Worm (Caenorhabditis elegans) whole organism, L4 larva: Measurements from ENCODE around the gene rgs-7.

Experiments
- D1046.2 ChIP-seq: fragments of 200-800 bp; sonication (Bioruptor generic); IDR thresholded peaks from 2 replicates; pipeline ENCODE4 v1.3.6; 2022; ENCODE audit warnings: missing genetic modification characterization, missing compliant biosample characterization
- F10B5.3 ChIP-seq: sonication (generic microtip); optimal IDR thresholded peaks from 2 replicates; lab custom pipeline; 2016; ENCODE audit warnings: mild to moderate bottlenecking, missing genetic modification characterization, missing compliant biosample characterization
- F49E8.2 ChIP-seq: sonication (generic microtip); optimal IDR thresholded peaks from 2 replicates; lab custom pipeline; 2016; ENCODE audit warnings: missing compliant biosample characterization, mild to moderate bottlenecking, missing genetic modification characterization, borderline replicate concordance
- Y105C5A.15 ChIP-seq: fragments of 200-800 bp; sonication (Bioruptor generic); IDR thresholded peaks from 2 replicates; pipeline ENCODE4 v1.3.6; 2022; ENCODE audit warnings: missing genetic modification characterization, missing compliant biosample characterization
- ZK337.2 ChIP-seq: fragments of 200-800 bp; sonication (Bioruptor generic); IDR thresholded peaks from 2 replicates; pipeline ENCODE4 v1.3.6; 2022; ENCODE audit warnings: missing genetic modification reagents, missing genetic modification characterization, missing compliant biosample characterization
- aha-1 ChIP-seq: fragments of 150-350 bp; peaks from one replicate; lab custom pipeline; 2014; ENCODE audit warnings: missing biosample characterization, missing genetic modification characterization
- ama-1 ChIP-seq: fragments of 150-350 bp; optimal IDR thresholded peaks from 2 replicates; lab custom pipeline; 2014; ENCODE audit warnings: inconsistent platforms, mixed read lengths
- ceh-44 ChIP-seq: fragments of 200-800 bp; sonication (Bioruptor generic); IDR thresholded peaks from 2 replicates; pipeline ENCODE4 v1.3.6; 2022; ENCODE audit warnings: missing genetic modification reagents, missing genetic modification characterization, missing compliant biosample characterization
- ceh-82 ChIP-seq: sonication (generic microtip); optimal IDR thresholded peaks from 2 replicates; lab custom pipeline; 2017; ENCODE audit warnings: missing biosample characterization, missing genetic modification characterization
- daf-16 ChIP-seq, 3 experiments: sonication (generic microtip); optimal IDR thresholded peaks; 2 replicates each; lab custom pipeline; 2016 to 2017; ENCODE audit warnings: missing genetic modification characterization in 3 of 3, missing genetic modification reagents in 3 of 3, mild to moderate bottlenecking in 2 of 3, missing compliant biosample characterization in 2 of 3, missing biosample characterization in 1 of 3, moderate library complexity in 1 of 3
- daf-19 ChIP-seq: fragments of 200-800 bp; sonication (Bioruptor generic); conservative IDR thresholded peaks from 2 replicates; pipeline ENCODE4 v1.3.6; 2022; ENCODE audit warnings: missing genetic modification characterization, missing compliant biosample characterization
- dmd-6 ChIP-seq: fragments of 200-800 bp; sonication (Bioruptor generic); IDR thresholded peaks from 2 replicates; pipeline ENCODE4 v1.3.6; 2022; ENCODE audit warnings: missing genetic modification reagents, missing genetic modification characterization, missing compliant biosample characterization
- dpl-1 ChIP-seq: fragments of 150-350 bp; optimal IDR thresholded peaks from 2 replicates; lab custom pipeline; 2014; ENCODE audit warnings: missing biosample characterization, missing genetic modification reagents, missing genetic modification characterization
- duxl-1 ChIP-seq: sonication (generic microtip); optimal IDR thresholded peaks from 2 replicates; lab custom pipeline; 2016; ENCODE audit warnings: mild to moderate bottlenecking, missing genetic modification characterization, moderate library complexity, missing compliant biosample characterization; ENCODE audit not compliant: poor library complexity
- dve-1 ChIP-seq: sonication (generic microtip); optimal IDR thresholded peaks from 2 replicates; lab custom pipeline; 2017; ENCODE audit warnings: antibody characterized with exemption, mild to moderate bottlenecking, missing genetic modification characterization, missing compliant biosample characterization; ENCODE audit not compliant: insufficient read depth
- fos-1 ChIP-seq: fragments of 150-350 bp; optimal IDR thresholded peaks from 2 replicates; lab custom pipeline; 2014; ENCODE audit warnings: missing biosample characterization, missing genetic modification characterization
- gei-8 ChIP-seq: fragments of 200-800 bp; sonication (Bioruptor generic); optimal IDR thresholded peaks from 2 replicates; lab custom pipeline; 2018; ENCODE audit warnings: mild to moderate bottlenecking, missing genetic modification characterization, missing compliant biosample characterization
- hlh-11 ChIP-seq: fragments of 200-800 bp; sonication (Bioruptor generic); optimal IDR thresholded peaks from 2 replicates; lab custom pipeline; 2018; ENCODE audit warnings: mild to moderate bottlenecking, missing genetic modification characterization, missing compliant biosample characterization
- hlh-30 ChIP-seq: sonication (generic microtip); optimal IDR thresholded peaks from 2 replicates; lab custom pipeline; 2017; ENCODE audit warnings: antibody characterized with exemption, mild to moderate bottlenecking, missing genetic modification characterization, missing compliant biosample characterization; ENCODE audit not compliant: insufficient read depth
- lin-1 ChIP-seq: fragments of 200-800 bp; sonication (Bioruptor generic); IDR thresholded peaks from 2 replicates; pipeline ENCODE4 v1.3.6; 2022; ENCODE audit warnings: missing genetic modification reagents, missing genetic modification characterization, missing compliant biosample characterization
- lin-38 ChIP-seq: fragments of 200-800 bp; sonication (Bioruptor generic); IDR thresholded peaks from 2 replicates; pipeline ENCODE4 v1.3.6; 2022; ENCODE audit warnings: missing genetic modification reagents, missing genetic modification characterization, missing compliant biosample characterization
- lsy-2 ChIP-seq, 2 experiments: fragments of 150-350 bp in 1 of 2; sonication (generic microtip) in 1 of 2; optimal IDR thresholded peaks; 2 replicates each; lab custom pipeline; 2014 to 2017; ENCODE audit warnings: missing biosample characterization in 2 of 2, missing genetic modification characterization in 2 of 2
- madf-9 ChIP-seq: fragments of 200-800 bp; sonication (Bioruptor generic); conservative IDR thresholded peaks from 2 replicates; pipeline ENCODE4 v1.3.6; 2022; ENCODE audit warnings: missing genetic modification reagents, missing genetic modification characterization, missing compliant biosample characterization
- mdl-1 ChIP-seq, 2 experiments: fragments of 150-350 bp in 1 of 2; sonication (generic microtip) in 1 of 2; optimal IDR thresholded peaks; 2 replicates each; lab custom pipeline; 2014 to 2017; ENCODE audit warnings: missing biosample characterization in 2 of 2, missing genetic modification characterization in 2 of 2
- mes-2 ChIP-seq: sonication (generic microtip); optimal IDR thresholded peaks from 2 replicates; lab custom pipeline; 2016; ENCODE audit warnings: missing genotype, mild to moderate bottlenecking, missing genetic modification characterization, missing compliant biosample characterization; ENCODE audit not compliant: poor library complexity, severe bottlenecking
- mxl-3 ChIP-seq: fragments of 200-800 bp; sonication (Bioruptor generic); optimal IDR thresholded peaks from 2 replicates; lab custom pipeline; 2018; ENCODE audit warnings: mild to moderate bottlenecking, missing genetic modification characterization, missing compliant biosample characterization
- nhr-28 ChIP-seq: fragments of 150-350 bp; optimal IDR thresholded peaks from 2 replicates; lab custom pipeline; 2014; ENCODE audit warnings: missing biosample characterization, missing genetic modification characterization
- nhr-41 ChIP-seq: fragments of 200-800 bp; sonication (Bioruptor generic); IDR thresholded peaks from 2 replicates; pipeline ENCODE4 v1.3.6; 2022; ENCODE audit warnings: missing genetic modification reagents, missing genetic modification characterization, missing compliant biosample characterization
- nhr-77 ChIP-seq: fragments of 150-350 bp; optimal IDR thresholded peaks from 2 replicates; lab custom pipeline; 2014; ENCODE audit warnings: missing biosample characterization, missing genetic modification characterization
- pha-4 ChIP-seq, 2 experiments: fragments of 150-350 bp in 1 of 2; fragments of 200-800 bp in 1 of 2; sonication (Bioruptor generic) in 1 of 2; IDR thresholded peaks in 1 of 2; optimal IDR thresholded peaks in 1 of 2; 2 replicates each; pipeline versions ENCODE4 v1.3.6 to Lab custom; 2014 to 2022; ENCODE audit warnings: missing genetic modification characterization in 2 of 2, missing genetic modification reagents in 2 of 2, missing biosample characterization in 1 of 2, missing compliant biosample characterization in 1 of 2
- php-3 ChIP-seq: fragments of 200-800 bp; sonication (Bioruptor generic); IDR thresholded peaks from 2 replicates; pipeline ENCODE4 v1.3.6; 2022; ENCODE audit warnings: missing genetic modification reagents, missing genetic modification characterization, missing compliant biosample characterization
- pqm-1 ChIP-seq: sonication (generic microtip); optimal IDR thresholded peaks from 2 replicates; lab custom pipeline; 2017; ENCODE audit warnings: missing biosample characterization, missing genetic modification characterization
- rbr-2 ChIP-seq: sonication (generic microtip); optimal IDR thresholded peaks from 2 replicates; lab custom pipeline; 2016; ENCODE audit warnings: missing genotype, missing genetic modification characterization, missing compliant biosample characterization
- saeg-2 ChIP-seq: fragments of 200-800 bp; sonication (Bioruptor generic); IDR thresholded peaks from 2 replicates; pipeline ENCODE4 v1.3.6; 2022; ENCODE audit warnings: missing genetic modification reagents, missing genetic modification characterization, missing compliant biosample characterization
- skn-1 ChIP-seq: fragments of 150-350 bp; optimal IDR thresholded peaks from 2 replicates; lab custom pipeline; 2014; ENCODE audit warnings: missing biosample characterization, missing genetic modification characterization
- tra-1 ChIP-seq: fragments of 200-800 bp; sonication (Bioruptor generic); IDR thresholded peaks from 2 replicates; pipeline ENCODE4 v1.3.6; 2022; ENCODE audit warnings: missing genetic modification reagents, missing genetic modification characterization, missing compliant biosample characterization
- unc-62 ChIP-seq, 3 experiments: fragments of 150-350 bp in 1 of 3; sonication (generic microtip); optimal IDR thresholded peaks in 2 of 3; peaks in 1 of 3; 1 replicate in 1 of 3; 2 replicates in 2 of 3; lab custom pipeline; 2014 to 2017; ENCODE audit warnings: missing biosample characterization in 3 of 3, missing genetic modification characterization in 3 of 3, missing genetic modification reagents in 3 of 3, missing genotype in 1 of 3
- zfp-2 ChIP-seq: sonication (generic microtip); optimal IDR thresholded peaks from 2 replicates; lab custom pipeline; 2016; ENCODE audit warnings: mild to moderate bottlenecking, missing genetic modification characterization, missing compliant biosample characterization
- zfp-3 ChIP-seq: fragments of 200-800 bp; sonication (Bioruptor generic); conservative IDR thresholded peaks from 2 replicates; pipeline ENCODE4 v1.3.6; 2022; ENCODE audit warnings: missing genetic modification reagents, missing genetic modification characterization, missing compliant biosample characterization
- zip-2 ChIP-seq: fragments of 150-350 bp; optimal IDR thresholded peaks from 2 replicates; lab custom pipeline; 2014; ENCODE audit warnings: missing biosample characterization, missing genetic modification characterization

Gene rgs-7

DNA sequence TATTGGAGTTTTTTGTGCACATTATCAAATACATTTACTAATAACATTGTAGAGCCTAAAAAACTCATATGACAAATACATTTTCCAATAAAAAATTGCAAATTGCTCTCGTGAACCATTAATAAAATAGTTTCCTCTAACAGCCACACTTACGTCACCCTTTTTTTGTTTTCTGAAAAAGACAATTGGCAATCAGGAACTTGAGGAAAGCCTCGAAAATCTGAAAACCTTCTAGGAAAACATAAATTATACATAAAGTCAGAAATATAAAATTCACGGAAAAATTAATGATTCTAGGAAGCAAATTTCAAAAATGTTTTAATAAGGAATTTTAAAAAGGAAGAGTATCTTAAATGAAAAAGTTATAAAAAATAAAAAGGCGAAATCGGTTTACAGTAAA lies 25.2 kb upstream of the rgs-7 start:
- TF ChIP-seq nhr-41 (GFP tag; lab: Robert Waterston, UW): no peak
- TF ChIP-seq zfp-2 (tag; lab: Kevin White, UChicago): no peak
- no peak for TF ChIP-seq zfp-3 (GFP tag; lab: Robert Waterston, UW)
- no peak for TF ChIP-seq ama-1 (lab: Kevin White, UChicago)
- TF ChIP-seq ceh-82: no peak
- no peak for TF ChIP-seq ceh-44 (GFP tag; lab: Robert Waterston, UW)
- no peak for TF ChIP-seq duxl-1
- TF ChIP-seq, all 104 proteins: peak for 0

DNA sequence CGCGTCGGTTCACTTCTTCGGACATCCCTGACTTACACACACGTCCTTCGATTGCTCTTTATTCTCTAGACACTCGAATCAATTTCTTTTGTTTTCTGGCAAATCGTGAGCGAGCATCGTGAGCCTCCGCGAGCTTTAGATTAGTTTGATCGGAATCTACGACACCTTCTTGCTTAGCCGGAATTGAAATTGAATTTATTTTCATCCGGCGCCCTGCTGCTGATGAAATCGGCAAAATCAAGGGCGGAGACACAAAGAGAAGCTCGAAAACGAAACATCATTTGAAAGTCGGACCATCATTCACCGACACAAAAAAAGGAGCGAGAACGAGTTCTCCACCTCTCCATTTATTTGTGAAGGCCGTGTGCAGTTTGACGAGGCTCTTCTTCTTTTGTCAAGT lies 23.8 kb upstream of the rgs-7 start, which contains the start of gene npr-16:
npr-16 (plus strand) TSS at position 301 of the 400 bp plus-strand sequence.
- TF ChIP-seq ceh-82 (no peak), mdl-1 (tag; optimal IDR thresholded peaks at IDR 0.05; lab: Kevin White, UChicago) (no peak), F10B5.3 (no peak), unc-62 (GFP tag; optimal IDR thresholded peaks at IDR 0.05 in 1 of 2; lab: Kevin White, UChicago) (no peak), unc-62 (tag; optimal IDR thresholded peaks at IDR 0.05; lab: Kevin White, UChicago) (no peak), rbr-2 (tag; lab: Kevin White, UChicago) (no peak), saeg-2 (GFP tag; lab: Robert Waterston, UW) (no peak), hlh-11 (tag; lab: Kevin White, UChicago) (no peak)

DNA sequence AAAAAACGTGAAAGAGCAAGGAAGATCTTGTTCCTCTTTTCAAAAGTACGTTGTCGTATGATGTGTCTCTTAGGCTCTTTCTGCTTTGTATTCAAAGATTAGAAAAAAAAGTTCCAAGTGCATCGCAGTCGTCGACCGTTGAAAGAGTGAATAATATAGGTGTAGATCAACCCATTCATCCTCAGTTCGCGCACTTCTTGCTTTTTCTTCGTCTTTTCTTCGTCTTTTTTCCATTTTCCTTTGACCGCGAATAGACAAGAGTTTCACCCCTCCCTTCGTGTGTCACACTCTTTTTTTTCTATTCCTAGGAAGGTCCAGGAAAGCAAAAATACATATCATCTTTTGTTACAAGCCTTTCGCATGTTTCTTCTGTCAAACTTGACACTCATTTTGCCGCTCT lies 15.6 kb upstream of the rgs-7 start:
- TF ChIP-seq aha-1 (peak; percentile 72), lin-1 (GFP tag; lab: Robert Waterston, UW) (no peak), D1046.2 (GFP tag; lab: Robert Waterston, UW) (no peak), unc-62 (GFP tag; optimal IDR thresholded peaks at IDR 0.05 in 1 of 2; lab: Kevin White, UChicago) (peak in 1 of 2 experiments; percentile 91), unc-62 (tag; optimal IDR thresholded peaks at IDR 0.05; lab: Kevin White, UChicago) (no peak)

DNA sequence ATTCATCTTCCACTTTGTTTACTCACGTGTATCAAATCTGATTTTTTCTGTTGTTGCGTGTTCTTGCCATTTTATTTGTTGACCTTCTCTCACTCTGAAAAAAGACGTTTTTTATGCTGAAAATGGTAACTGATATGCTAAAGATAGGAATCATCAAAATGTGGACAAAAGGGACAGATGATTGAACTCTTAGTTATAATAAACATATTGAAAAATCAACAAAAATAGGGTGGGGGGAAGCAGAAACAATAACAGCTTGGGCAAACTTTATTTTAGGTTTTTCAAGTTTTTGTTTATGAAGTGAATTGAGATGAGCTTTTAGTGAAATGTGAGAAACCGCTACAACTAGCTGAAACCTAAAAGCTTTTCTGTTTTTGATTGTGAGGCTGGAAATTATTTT lies 9.4 kb upstream of the rgs-7 start, which contains the start of gene F56B6.6:
F56B6.6 (minus strand) TSS at position 101 of the 400 bp plus-strand sequence.
- TF ChIP-seq fos-1: no peak
- TF ChIP-seq lin-38 (GFP tag; lab: Robert Waterston, UW): no peak

DNA sequence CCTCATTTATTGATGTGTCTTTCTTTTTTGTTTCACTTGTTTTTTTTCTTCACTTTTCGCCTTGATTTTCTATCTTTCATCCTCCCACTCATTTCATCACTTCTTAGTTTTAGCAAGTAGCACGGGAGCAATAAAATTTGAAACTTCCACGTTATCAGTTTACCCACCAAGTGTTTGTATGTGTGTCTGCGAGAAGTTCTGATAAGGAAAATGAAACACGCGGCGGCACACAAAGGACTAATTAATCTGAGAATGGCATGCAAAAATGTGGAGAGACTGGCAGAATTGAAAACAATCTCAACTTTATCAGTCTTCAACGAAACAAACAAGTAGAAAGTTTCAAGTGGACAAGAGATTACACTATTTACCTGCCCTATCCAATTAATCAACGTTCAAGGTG lies 8.1 kb upstream of the rgs-7 start:
- no peak for TF ChIP-seq pha-4 (GFP tag; IDR thresholded peaks at IDR 0.05; lab: Robert Waterston, UW)
- no peak for TF ChIP-seq pha-4 (tag; optimal IDR thresholded peaks at IDR 0.05; lab: Kevin White, UChicago)
- no peak for TF ChIP-seq duxl-1
- no peak for TF ChIP-seq F10B5.3
- peak; percentile 8 for TF ChIP-seq mes-2 (tag; lab: Kevin White, UChicago)
- peak; percentile 80 for TF ChIP-seq hlh-11 (tag; lab: Kevin White, UChicago)
- TF ChIP-seq pqm-1 (tag; lab: Kevin White, UChicago): peak; percentile 87
- no peak for TF ChIP-seq F49E8.2
- peak; percentile 98 for TF ChIP-seq aha-1
- TF ChIP-seq hlh-30 (tag; lab: Kevin White, UChicago): peak; percentile 69
- no peak for TF ChIP-seq gei-8
- TF ChIP-seq nhr-28 (tag; lab: Kevin White, UChicago): peak; percentile 89
- no peak for TF ChIP-seq Y105C5A.15
- TF ChIP-seq skn-1 (tag; lab: Kevin White, UChicago): no peak
- TF ChIP-seq unc-62 (GFP tag; optimal IDR thresholded peaks at IDR 0.05 in 1 of 2; lab: Kevin White, UChicago): peak in 1 of 2 experiments; percentile 78
- no peak for TF ChIP-seq unc-62 (tag; optimal IDR thresholded peaks at IDR 0.05; lab: Kevin White, UChicago)
- TF ChIP-seq ZK337.2: no peak
- peak in 1 of 2 experiments; percentile 80 for TF ChIP-seq mdl-1 (tag; optimal IDR thresholded peaks at IDR 0.05; lab: Kevin White, UChicago)
- TF ChIP-seq nhr-77: peak; percentile 55
- TF ChIP-seq lsy-2 (tag; optimal IDR thresholded peaks at IDR 0.05; lab: Kevin White, UChicago): peak in 1 of 2 experiments; percentile 23
- TF ChIP-seq tra-1 (GFP tag; lab: Robert Waterston, UW): 0 out of 2 replicates have a peak, but pooled peaks have one; percentile 68
- no peak for TF ChIP-seq daf-16 (GFP tag; optimal IDR thresholded peaks at IDR 0.05; lab: Kevin White, UChicago)
- peak; percentile 92 for TF ChIP-seq daf-16 (tag; optimal IDR thresholded peaks at IDR 0.05; lab: Kevin White, UChicago)
- TF ChIP-seq daf-19 (GFP tag; lab: Robert Waterston, UW): no peak
- no peak for TF ChIP-seq madf-9 (GFP tag; lab: Robert Waterston, UW)
- TF ChIP-seq dpl-1: no peak
- peak; percentile 88 for TF ChIP-seq dve-1 (tag; lab: Kevin White, UChicago)
- peak; percentile 80 for TF ChIP-seq mxl-3 (GFP tag; lab: Kevin White, UChicago)
- no peak for TF ChIP-seq zip-2 (tag; lab: Kevin White, UChicago)
- TF ChIP-seq php-3 (GFP tag; lab: Robert Waterston, UW): peak; percentile 88
- TF ChIP-seq dmd-6 (GFP tag; lab: Robert Waterston, UW): peak; percentile 89
